Worm (Caenorhabditis elegans) whole organism, early embryonic: ENCODE measurements around the gene cav-2.

ENCODE experiments used
- B0310.2 ChIP-seq: sonication (generic microtip); optimal IDR thresholded peaks from 2 replicates; lab custom pipeline; 2016; ENCODE audit warnings: mild to moderate bottlenecking, missing genetic modification characterization, missing compliant biosample characterization
- F13C5.2 ChIP-seq: sonication (generic microtip); optimal IDR thresholded peaks from 2 replicates; lab custom pipeline; 2017; ENCODE audit warnings: mild to moderate bottlenecking, missing genetic modification characterization, inconsistent platforms, missing compliant biosample characterization
- aly-1 ChIP-seq: sonication (generic microtip); optimal IDR thresholded peaks from 2 replicates; lab custom pipeline; 2016; ENCODE audit warnings: missing genetic modification characterization, missing compliant biosample characterization
- ama-1 ChIP-seq: fragments of 150-350 bp; optimal IDR thresholded peaks from 2 replicates; lab custom pipeline; 2014
- ets-7 ChIP-seq: sonication (generic microtip); optimal IDR thresholded peaks from 2 replicates; lab custom pipeline; 2016; ENCODE audit warnings: missing genotype, missing genetic modification characterization, missing compliant biosample characterization
- flt-1 ChIP-seq: fragments of 200-800 bp; sonication (Bioruptor generic); IDR thresholded peaks from 2 replicates; pipeline ENCODE4 v1.3.6; 2022; ENCODE audit warnings: missing genetic modification characterization, missing compliant biosample characterization
- hmg-4 ChIP-seq: fragments of 200-800 bp; sonication (Bioruptor generic); optimal IDR thresholded peaks from 2 replicates; lab custom pipeline; 2018; ENCODE audit warnings: mild to moderate bottlenecking, missing genetic modification characterization, missing compliant biosample characterization
- hnd-1 ChIP-seq: sonication (generic microtip); optimal IDR thresholded peaks from 2 replicates; lab custom pipeline; 2016; ENCODE audit warnings: missing genetic modification characterization, missing compliant biosample characterization
- pes-1 ChIP-seq: fragments of 200-800 bp; sonication (Bioruptor generic); IDR thresholded peaks from 2 replicates; pipeline ENCODE4 v1.3.6; 2022; ENCODE audit warnings: missing genetic modification reagents, missing genetic modification characterization, missing compliant biosample characterization
- tbx-37 ChIP-seq: fragments of 200-800 bp; sonication (Bioruptor generic); conservative IDR thresholded peaks from 2 replicates; pipeline ENCODE4 v1.3.6; 2022; ENCODE audit warnings: missing genetic modification reagents, missing genetic modification characterization, missing compliant biosample characterization

ce11 chrV:13515115-13515514 lies 41.8 kb upstream of the cav-2 start, which contains the start of gene semi-1:
- no peak for TF ChIP-seq ama-1 (lab: Kevin White, UChicago)
- TF ChIP-seq flt-1 (GFP tag; lab: Robert Waterston, UW) = no peak
- TF ChIP-seq aly-1 = no peak
- TF ChIP-seq tbx-37 (GFP tag; lab: Robert Waterston, UW) = no peak
- no peak for TF ChIP-seq hnd-1 (tag; lab: Kevin White, UChicago)
- no peak for TF ChIP-seq ets-7 (tag; lab: Kevin White, UChicago)
- no peak for TF ChIP-seq B0310.2 (tag; lab: Kevin White, UChicago)
- no peak for TF ChIP-seq hmg-4 (GFP tag; lab: Kevin White, UChicago)
- TF ChIP-seq F13C5.2 (tag; lab: Kevin White, UChicago) = no peak
- TF ChIP-seq pes-1 = no peak
